Worm (Caenorhabditis elegans) whole organism, L3 larva: Measurements from ENCODE around the gene Y55F3BR.10.

Source experiments
- elt-3 ChIP-seq, 3 experiments: fragments of 150-350 bp in 1 of 3; sonication (generic microtip) in 2 of 3; optimal IDR thresholded peaks; 2 replicates in 2 of 3; 4 replicates in 1 of 3; lab custom pipeline; 2014 to 2017; ENCODE audit warnings: missing biosample characterization in 3 of 3, missing genetic modification characterization in 3 of 3
- nhr-237 ChIP-seq: fragments of 150-350 bp; optimal IDR thresholded peaks from 2 replicates; lab custom pipeline; 2014; ENCODE audit warnings: missing biosample characterization, missing genetic modification characterization
- skn-1 ChIP-seq: fragments of 150-350 bp; optimal IDR thresholded peaks from 2 replicates; lab custom pipeline; 2014; ENCODE audit warnings: missing biosample characterization, missing genetic modification characterization
- tbx-2 ChIP-seq: sonication (generic microtip); optimal IDR thresholded peaks from 2 replicates; lab custom pipeline; 2016; ENCODE audit warnings: mild to moderate bottlenecking, missing genetic modification characterization, missing compliant biosample characterization

ce11 chrIV:868723-869122 lies 36.5 kb downstream of the Y55F3BR.10 start:
- TF ChIP-seq skn-1 (tag; lab: Kevin White, UChicago), result no peak
- TF ChIP-seq tbx-2 (tag; lab: Kevin White, UChicago), result no peak
- TF ChIP-seq elt-3 (tag; optimal IDR thresholded peaks at IDR 0.05; lab: Kevin White, UChicago), result no peak
- TF ChIP-seq nhr-237 (tag; lab: Kevin White, UChicago), result no peak
